Worm (Caenorhabditis elegans) whole organism, midembryonic: ENCODE results near the gene EGAP9.3.

Experiments
- flt-1 ChIP-seq: fragments of 200-800 bp; sonication (Bioruptor generic); IDR thresholded peaks from 2 replicates; pipeline ENCODE4 v1.3.6; 2022; ENCODE audit warnings: missing genetic modification characterization, missing compliant biosample characterization
- ref-1 ChIP-seq: fragments of 200-800 bp; sonication (Bioruptor generic); conservative IDR thresholded peaks from 2 replicates; pipeline ENCODE4 v1.3.6; 2022; ENCODE audit warnings: missing genetic modification reagents, missing genetic modification characterization, missing compliant biosample characterization
- ztf-29 ChIP-seq: fragments of 200-800 bp; sonication (Bioruptor generic); IDR thresholded peaks from 2 replicates; pipeline ENCODE4 v1.3.6; 2022; ENCODE audit warnings: missing genetic modification reagents, missing genetic modification characterization, missing compliant biosample characterization

DNA sequence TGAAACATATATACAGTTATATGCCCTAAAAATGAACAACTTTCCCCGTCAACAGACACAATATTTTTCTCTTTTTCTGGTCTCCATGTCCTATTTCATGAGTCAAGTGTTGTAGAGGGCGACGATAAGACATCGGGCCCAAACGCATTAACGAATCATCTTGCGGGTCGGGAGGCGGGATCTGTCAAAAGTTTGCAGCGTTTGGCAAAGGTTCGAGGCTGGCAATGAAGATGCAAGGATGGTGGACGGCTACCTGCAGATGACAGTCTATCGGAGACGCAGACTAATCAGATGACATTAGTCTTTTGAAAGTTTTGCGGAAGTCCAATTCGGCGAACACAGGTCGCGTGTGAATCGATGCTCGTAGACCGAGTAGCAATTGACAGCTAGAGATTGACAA, 40.9 kb upstream of the EGAP9.3 start:
- no peak for TF ChIP-seq flt-1 (GFP tag; lab: Robert Waterston, UW)
- no peak for TF ChIP-seq ref-1 (GFP tag; lab: Robert Waterston, UW)
- TF ChIP-seq ztf-29 (GFP tag; lab: Robert Waterston, UW): no peak
